Worm (Caenorhabditis elegans): ENCODE data around the gene F45E1.4.

F45E1.4 gene

DNA sequence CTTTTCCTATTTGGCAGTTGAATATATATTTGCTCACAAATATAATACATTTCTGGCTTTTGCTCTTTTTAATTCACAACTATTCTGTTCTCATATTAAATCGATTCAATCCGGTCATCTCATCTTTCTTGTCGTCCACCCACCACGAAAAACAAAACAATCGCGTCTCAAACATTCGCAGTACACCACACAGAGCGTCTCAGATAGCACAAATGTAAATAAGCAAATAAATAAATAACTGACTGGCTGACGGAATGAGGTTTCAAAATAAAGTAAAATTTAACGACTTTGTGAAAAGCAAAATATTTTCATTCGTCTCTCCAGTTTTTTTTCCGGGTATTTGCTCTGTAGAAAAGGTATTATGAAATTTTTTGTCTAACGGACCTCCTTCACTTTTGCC lies 32.1 kb upstream of the F45E1.4 start:
- TF ChIP-seq sea-1 (GFP tag; conservative IDR thresholded peaks at IDR 0.05) (no peak), hnd-1 (tag; optimal IDR thresholded peaks at IDR 0.05) (no peak), F13C5.2 (tag; optimal IDR thresholded peaks at IDR 0.05) (no peak), scrt-1 (GFP tag; IDR thresholded peaks at IDR 0.05) (no peak), ceh-36 (tag; optimal IDR thresholded peaks at IDR 0.05) (no peak), ceh-13 (GFP tag; optimal IDR thresholded peaks at IDR 0.05) (no peak), tbx-11 (GFP tag; IDR thresholded peaks at IDR 0.05) (no peak), hmg-4 (GFP tag; optimal IDR thresholded peaks at IDR 0.05) (no peak), hmbx-1 (tag; optimal IDR thresholded peaks at IDR 0.05) (no peak), flt-1 (GFP tag; IDR thresholded peaks at IDR 0.05) (no peak), ama-1 (optimal IDR thresholded peaks at IDR 0.05) (no peak), ets-7 (tag; optimal IDR thresholded peaks at IDR 0.05) (no peak), pes-1 (GFP tag; IDR thresholded peaks at IDR 0.05) (no peak), tra-4 (tag; optimal IDR thresholded peaks at IDR 0.05) (no peak), aly-1 (tag; optimal IDR thresholded peaks at IDR 0.05) (no peak), B0310.2 (tag; optimal IDR thresholded peaks at IDR 0.05) (no peak)

ce11 chrX:7954328-7954727 lies 31.5 kb upstream of the F45E1.4 start, which contains the start of gene dct-1:
dct-1 (plus strand) TSS chrX:7954354.
- no peak for TF ChIP-seq tbx-11 (GFP tag; IDR thresholded peaks at IDR 0.05)
- TF ChIP-seq tbx-37 (GFP tag; conservative IDR thresholded peaks at IDR 0.05), result no peak
- TF ChIP-seq ets-7 (tag; optimal IDR thresholded peaks at IDR 0.05), result no peak
- TF ChIP-seq sea-1 (GFP tag; conservative IDR thresholded peaks at IDR 0.05), result no peak
- TF ChIP-seq hnd-1 (tag; optimal IDR thresholded peaks at IDR 0.05), result no peak
- no peak for TF ChIP-seq ceh-13 (GFP tag; optimal IDR thresholded peaks at IDR 0.05)
- TF ChIP-seq aly-1 (tag; optimal IDR thresholded peaks at IDR 0.05), result no peak
- TF ChIP-seq B0310.2 (tag; optimal IDR thresholded peaks at IDR 0.05), result no peak
- no peak for TF ChIP-seq hmg-4 (GFP tag; optimal IDR thresholded peaks at IDR 0.05)
- TF ChIP-seq ama-1 (optimal IDR thresholded peaks at IDR 0.05), result no peak
- TF ChIP-seq hmbx-1 (tag; optimal IDR thresholded peaks at IDR 0.05), result no peak
- TF ChIP-seq scrt-1 (GFP tag; IDR thresholded peaks at IDR 0.05), result no peak
- TF ChIP-seq pes-1 (GFP tag; IDR thresholded peaks at IDR 0.05), result no peak
- TF ChIP-seq flt-1 (GFP tag; IDR thresholded peaks at IDR 0.05), result no peak

- no peak for TF ChIP-seq F13C5.2 (tag; optimal IDR thresholded peaks at IDR 0.05)
- TF ChIP-seq scrt-1 (GFP tag; IDR thresholded peaks at IDR 0.05), result no peak
- TF ChIP-seq hnd-1 (tag; optimal IDR thresholded peaks at IDR 0.05), result no peak
- TF ChIP-seq flt-1 (GFP tag; IDR thresholded peaks at IDR 0.05), result no peak
- TF ChIP-seq tra-4 (tag; optimal IDR thresholded peaks at IDR 0.05), result no peak
- TF ChIP-seq tbx-11 (GFP tag; IDR thresholded peaks at IDR 0.05), result no peak
Observed at ce11 chrX:7956449-7956848, 29.3 kb upstream of the F45E1.4 start.

- no peak for TF ChIP-seq ceh-13 (GFP tag; optimal IDR thresholded peaks at IDR 0.05)
- TF ChIP-seq ama-1 (optimal IDR thresholded peaks at IDR 0.05), result no peak
- no peak for TF ChIP-seq ets-7 (tag; optimal IDR thresholded peaks at IDR 0.05)
- no peak for TF ChIP-seq pes-1 (GFP tag; IDR thresholded peaks at IDR 0.05)
- no peak for TF ChIP-seq hmg-4 (GFP tag; optimal IDR thresholded peaks at IDR 0.05)
- TF ChIP-seq aly-1 (tag; optimal IDR thresholded peaks at IDR 0.05), result no peak
- no peak for TF ChIP-seq tbx-37 (GFP tag; conservative IDR thresholded peaks at IDR 0.05)
- TF ChIP-seq hnd-1 (tag; optimal IDR thresholded peaks at IDR 0.05), result no peak
- no peak for TF ChIP-seq scrt-1 (GFP tag; IDR thresholded peaks at IDR 0.05)
- no peak for TF ChIP-seq F13C5.2 (tag; optimal IDR thresholded peaks at IDR 0.05)
- no peak for TF ChIP-seq flt-1 (GFP tag; IDR thresholded peaks at IDR 0.05)
- TF ChIP-seq hmbx-1 (tag; optimal IDR thresholded peaks at IDR 0.05), result no peak
Observed at ce11 chrX:7958203-7958602, 27.6 kb upstream of the F45E1.4 start, which contains the start of gene sfxn-2. sfxn-2 (minus strand) TSS chrX:7958303.

ce11 chrX:7961623-7962022 lies 24.2 kb upstream of the F45E1.4 start, which contains the start of gene sem-5:
sem-5 (minus strand) TSS chrX:7961723.
- TF ChIP-seq pes-1 (GFP tag; IDR thresholded peaks at IDR 0.05) (0 out of 2 replicates have a peak, but pooled peaks have one; percentile 5), tra-4 (tag; optimal IDR thresholded peaks at IDR 0.05) (no peak), ama-1 (optimal IDR thresholded peaks at IDR 0.05) (no peak), F13C5.2 (tag; optimal IDR thresholded peaks at IDR 0.05) (no peak)

DNA sequence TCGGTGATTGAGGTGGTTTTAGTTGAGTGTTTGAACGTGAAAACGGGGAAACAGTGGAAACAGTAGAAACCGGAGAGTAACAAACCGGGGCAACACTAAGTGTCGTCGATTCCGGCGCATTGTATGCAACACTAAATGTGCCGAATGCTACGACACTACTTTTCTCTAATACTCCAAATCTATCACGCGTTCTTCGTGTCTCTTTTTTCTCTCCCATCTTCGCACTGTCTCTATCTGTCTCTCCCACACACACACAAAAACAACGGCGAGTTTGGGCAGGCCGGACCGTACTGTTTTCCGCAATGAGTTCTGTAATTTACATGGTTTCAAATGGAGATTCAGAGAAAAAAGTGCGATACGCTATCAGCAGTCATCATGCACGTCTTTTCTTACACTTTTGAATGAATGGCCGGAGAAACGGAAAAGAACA lies 23.7 kb upstream of the F45E1.4 start:
- TF ChIP-seq aly-1 (tag; optimal IDR thresholded peaks at IDR 0.05) (peak; percentile 60), tra-4 (tag; optimal IDR thresholded peaks at IDR 0.05) (no peak), pes-1 (GFP tag; IDR thresholded peaks at IDR 0.05) (0 out of 2 replicates have a peak, but pooled peaks have one; percentile 3), hmg-4 (GFP tag; optimal IDR thresholded peaks at IDR 0.05) (peak; percentile 59), F13C5.2 (tag; optimal IDR thresholded peaks at IDR 0.05) (peak; percentile 48), tbx-37 (GFP tag; conservative IDR thresholded peaks at IDR 0.05) (no peak)

- TF ChIP-seq B0310.2 (tag; optimal IDR thresholded peaks at IDR 0.05) (no peak), flt-1 (GFP tag; IDR thresholded peaks at IDR 0.05) (no peak), tbx-11 (GFP tag; IDR thresholded peaks at IDR 0.05) (no peak), aly-1 (tag; optimal IDR thresholded peaks at IDR 0.05) (no peak), scrt-1 (GFP tag; IDR thresholded peaks at IDR 0.05) (no peak), F13C5.2 (tag; optimal IDR thresholded peaks at IDR 0.05) (no peak), ceh-36 (tag; optimal IDR thresholded peaks at IDR 0.05) (no peak), tbx-37 (GFP tag; conservative IDR thresholded peaks at IDR 0.05) (no peak), ceh-13 (GFP tag; optimal IDR thresholded peaks at IDR 0.05) (no peak), ets-7 (tag; optimal IDR thresholded peaks at IDR 0.05) (no peak), hnd-1 (tag; optimal IDR thresholded peaks at IDR 0.05) (no peak), tra-4 (tag; optimal IDR thresholded peaks at IDR 0.05) (no peak), hmg-4 (GFP tag; optimal IDR thresholded peaks at IDR 0.05) (no peak), sea-1 (GFP tag; conservative IDR thresholded peaks at IDR 0.05) (no peak), hmbx-1 (tag; optimal IDR thresholded peaks at IDR 0.05) (no peak), pes-1 (GFP tag; IDR thresholded peaks at IDR 0.05) (no peak), ama-1 (optimal IDR thresholded peaks at IDR 0.05) (no peak)
Observed at ce11 chrX:7964022-7964421, 21.8 kb upstream of the F45E1.4 start.

ce11 chrX:7965449-7965848 lies 20.3 kb upstream of the F45E1.4 start:
- no peak for TF ChIP-seq aly-1 (tag; optimal IDR thresholded peaks at IDR 0.05)
- TF ChIP-seq B0310.2 (tag; optimal IDR thresholded peaks at IDR 0.05), result no peak
- no peak for TF ChIP-seq flt-1 (GFP tag; IDR thresholded peaks at IDR 0.05)
- TF ChIP-seq tbx-11 (GFP tag; IDR thresholded peaks at IDR 0.05), result 0 out of 2 replicates have a peak, but pooled peaks have one; percentile 11
- no peak for TF ChIP-seq F13C5.2 (tag; optimal IDR thresholded peaks at IDR 0.05)
- no peak for TF ChIP-seq pes-1 (GFP tag; IDR thresholded peaks at IDR 0.05)
- TF ChIP-seq hnd-1 (tag; optimal IDR thresholded peaks at IDR 0.05), result no peak
- TF ChIP-seq ets-7 (tag; optimal IDR thresholded peaks at IDR 0.05), result no peak
- no peak for TF ChIP-seq tbx-37 (GFP tag; conservative IDR thresholded peaks at IDR 0.05)
- no peak for TF ChIP-seq sea-1 (GFP tag; conservative IDR thresholded peaks at IDR 0.05)
- no peak for TF ChIP-seq hmbx-1 (tag; optimal IDR thresholded peaks at IDR 0.05)
- no peak for TF ChIP-seq ceh-36 (tag; optimal IDR thresholded peaks at IDR 0.05)
- TF ChIP-seq ama-1 (optimal IDR thresholded peaks at IDR 0.05), result no peak
- TF ChIP-seq scrt-1 (GFP tag; IDR thresholded peaks at IDR 0.05), result 0 out of 2 replicates have a peak, but pooled peaks have one; percentile 47
- TF ChIP-seq ceh-13 (GFP tag; optimal IDR thresholded peaks at IDR 0.05), result no peak
- peak; percentile 68 for TF ChIP-seq hmg-4 (GFP tag; optimal IDR thresholded peaks at IDR 0.05)
- TF ChIP-seq tra-4 (tag; optimal IDR thresholded peaks at IDR 0.05), result no peak

All from whole organism, early embryonic.